Fruit fly (Drosophila melanogaster) whole organism, wandering third instar larva: ENCODE measurements around the gene heix.

ENCODE experiments used
- Abd-B ChIP-seq: fragments of >200 bp; optimal IDR thresholded peaks from 2 replicates; lab custom pipeline; 2017; ENCODE audit warnings: missing biosample characterization, missing genetic modification characterization
- CG32264 ChIP-seq: fragments of 200-800 bp; sonication (Bioruptor generic); optimal IDR thresholded peaks from 2 replicates; lab custom pipeline; 2016; ENCODE audit warnings: missing biosample characterization, missing genetic modification characterization
- CG9705 ChIP-seq: fragments of 200-800 bp; sonication (Bioruptor generic); optimal IDR thresholded peaks from 2 replicates; lab custom pipeline; 2018; ENCODE audit warnings: missing biosample characterization, mild to moderate bottlenecking, missing genetic modification characterization
- Dif ChIP-seq: fragments of 200-275, 200-300 bp; sonication (Bioruptor generic); optimal IDR thresholded peaks from 2 replicates; lab custom pipeline; 2018; ENCODE audit warnings: missing biosample characterization, missing genetic modification characterization; ENCODE audit not compliant: partially characterized antibody
- GATAd ChIP-seq: sonication (Bioruptor generic); optimal IDR thresholded peaks from 2 replicates; lab custom pipeline; 2016; ENCODE audit warnings: missing biosample characterization, missing genetic modification characterization
- HLH106 ChIP-seq: fragments of 200-800 bp; optimal IDR thresholded peaks from 3 replicates; lab custom pipeline; 2019; ENCODE audit warnings: missing biosample characterization, mild to moderate bottlenecking, missing genetic modification characterization, moderate library complexity
- Hnf4 ChIP-seq: fragments of 200-800 bp; sonication (Bioruptor generic); optimal IDR thresholded peaks from 2 replicates; lab custom pipeline; 2016; ENCODE audit warnings: missing biosample characterization, mild to moderate bottlenecking, missing genetic modification characterization
- Hr83 ChIP-seq: fragments of 200-300 bp; sonication (Bioruptor generic); optimal IDR thresholded peaks from 2 replicates; lab custom pipeline; 2016; ENCODE audit warnings: missing biosample characterization, mild to moderate bottlenecking, missing genetic modification characterization, moderate library complexity; ENCODE audit not compliant: poor library complexity, severe bottlenecking
- Jra ChIP-seq: sonication (Bioruptor generic); optimal IDR thresholded peaks from 2 replicates; lab custom pipeline; 2016; ENCODE audit warnings: missing biosample characterization, missing genetic modification characterization
- Mio ChIP-seq: sonication (Bioruptor generic); optimal IDR thresholded peaks from 2 replicates; lab custom pipeline; 2016; ENCODE audit warnings: missing biosample characterization, missing genetic modification characterization
- OdsH ChIP-seq: fragments of 200-800 bp; sonication (Bioruptor generic); optimal IDR thresholded peaks from 2 replicates; lab custom pipeline; 2016; ENCODE audit warnings: missing biosample characterization, mild to moderate bottlenecking, missing genetic modification characterization
- Rel ChIP-seq, 2 experiments: fragments of 200-800 bp; sonication (Bioruptor generic) in 1 of 2; optimal IDR thresholded peaks; 2 replicates in 1 of 2; 3 replicates in 1 of 2; lab custom pipeline; 2016 to 2019; ENCODE audit warnings: mild to moderate bottlenecking in 2 of 2, missing biosample characterization in 2 of 2, missing genetic modification characterization in 2 of 2, moderate library complexity in 1 of 2
- Sp1 ChIP-seq: fragments of 200-800 bp; sonication (Bioruptor generic); optimal IDR thresholded peaks from 3 replicates; lab custom pipeline; 2019; ENCODE audit warnings: missing biosample characterization, mild to moderate bottlenecking, missing genetic modification characterization, moderate library complexity
- Vsx2 ChIP-seq: fragments of 200-300, 225-300 bp; sonication (Bioruptor generic); optimal IDR thresholded peaks from 2 replicates; lab custom pipeline; 2018; ENCODE audit warnings: missing biosample characterization, missing genetic modification characterization; ENCODE audit not compliant: partially characterized antibody
- br ChIP-seq: fragments of 200-800 bp; sonication (Bioruptor generic); optimal IDR thresholded peaks from 2 replicates; lab custom pipeline; 2016; ENCODE audit warnings: missing biosample characterization, missing genetic modification characterization
- brk ChIP-seq: fragments of 200-800 bp; sonication (Bioruptor generic); optimal IDR thresholded peaks from 2 replicates; lab custom pipeline; 2016; ENCODE audit warnings: missing biosample characterization, mild to moderate bottlenecking, missing genetic modification characterization
- dl ChIP-seq, 2 experiments: fragments of 175-275, 200-275 bp in 1 of 2; fragments of 200-275 bp in 1 of 2; sonication (Bioruptor generic); optimal IDR thresholded peaks; lab custom pipeline; 2018; ENCODE audit warnings: mild to moderate bottlenecking in 2 of 2, missing biosample characterization in 2 of 2, missing genetic modification characterization in 2 of 2, moderate library complexity in 2 of 2; ENCODE audit not compliant: partially characterized antibody in 2 of 2, insufficient read depth in 1 of 2
- dsf ChIP-seq: sonication (Bioruptor generic); optimal IDR thresholded peaks from 2 replicates; lab custom pipeline; 2016; ENCODE audit warnings: missing biosample characterization, missing genetic modification characterization, borderline replicate concordance
- ey ChIP-seq: fragments of 200-800 bp; sonication (Bioruptor generic); optimal IDR thresholded peaks from 2 replicates; lab custom pipeline; 2016; ENCODE audit warnings: missing biosample characterization, missing genetic modification characterization
- foxo ChIP-seq, 2 experiments: fragments of 200-800 bp; sonication (Bioruptor generic); optimal IDR thresholded peaks; 2 replicates in 1 of 2; 3 replicates in 1 of 2; lab custom pipeline; 2016 to 2017; ENCODE audit warnings: missing biosample characterization in 2 of 2, missing genetic modification characterization in 2 of 2
- fru ChIP-seq: fragments of 200-800 bp; sonication (Bioruptor generic); optimal IDR thresholded peaks from 3 replicates; lab custom pipeline; 2016; ENCODE audit warnings: missing biosample characterization, mild to moderate bottlenecking, missing genetic modification characterization
- lola ChIP-seq: fragments of >200 bp; optimal IDR thresholded peaks from 2 replicates; lab custom pipeline; 2017; ENCODE audit warnings: missing biosample characterization, missing genetic modification characterization
- pan ChIP-seq: fragments of >200 bp; optimal IDR thresholded peaks from 2 replicates; lab custom pipeline; 2017
- psq ChIP-seq: fragments of 200-800 bp; sonication (Bioruptor generic); optimal IDR thresholded peaks from 3 replicates; lab custom pipeline; 2017; ENCODE audit warnings: missing biosample characterization, mild to moderate bottlenecking, missing genetic modification characterization, moderate library complexity
- rgr ChIP-seq: fragments of 200-800 bp; sonication (Bioruptor generic); optimal IDR thresholded peaks from 3 replicates; lab custom pipeline; 2016; ENCODE audit warnings: missing biosample characterization, mild to moderate bottlenecking, missing genetic modification characterization
- sage ChIP-seq: fragments of 200-800 bp; sonication (Bioruptor generic); optimal IDR thresholded peaks from 2 replicates; lab custom pipeline; 2016; ENCODE audit warnings: missing biosample characterization, mild to moderate bottlenecking, missing genetic modification characterization
- sv ChIP-seq: fragments of 200-800 bp; sonication (Bioruptor generic); optimal IDR thresholded peaks from 3 replicates; lab custom pipeline; 2016; ENCODE audit warnings: missing biosample characterization, missing genetic modification characterization
- tai ChIP-seq: sonication (Bioruptor generic); optimal IDR thresholded peaks from 2 replicates; lab custom pipeline; 2016; ENCODE audit warnings: missing biosample characterization, missing genetic modification characterization
- woc ChIP-seq: sonication (Bioruptor generic); optimal IDR thresholded peaks from 2 replicates; lab custom pipeline; 2016; ENCODE audit warnings: missing biosample characterization, mild to moderate bottlenecking, missing genetic modification characterization

Gene heix

dm6 chr2L:16299466-16300311 lies at the start of gene heix, which contains the start of gene CG17328:
TSS of gene heix (minus strand) at chr2L:16299858.
TSS of gene CG17328 (plus strand) at chr2L:16299943.
- TF ChIP-seq rgr (GFP tag; lab: Kevin White, UChicago) (peak; percentile 74), Sp1 (peak; percentile 74), woc (GFP tag; lab: Kevin White, UChicago) (peak; percentile 83), fru (GFP tag; lab: Kevin White, UChicago) (no peak), ey (GFP tag; lab: Kevin White, UChicago) (peak; percentile 66), HLH106 (tag; lab: Kevin White, UChicago) (peak; percentile 81), Vsx2 (GFP tag; lab: Kevin White, UChicago) (no peak), dl (GFP tag; optimal IDR thresholded peaks at IDR 0.05; lab: Kevin White, UChicago; ENCODE audit: insufficient read depth in 1 of 2, partially characterized antibody in 2 of 2) (no peak), dsf (peak; percentile 31), Jra (GFP tag; lab: Kevin White, UChicago) (peak; percentile 20), brk (GFP tag; lab: Kevin White, UChicago) (no peak), Hr83 (GFP tag; lab: Kevin White, UChicago) (no peak), Hnf4 (peak; percentile 67), Rel (GFP tag; optimal IDR thresholded peaks at IDR 0.05; lab: Kevin White, UChicago) (no peak), Rel (tag; optimal IDR thresholded peaks at IDR 0.05; lab: Kevin White, UChicago) (peak; percentile 19), Dif (GFP tag; lab: Kevin White, UChicago) (peak; percentile 6), Mio (GFP tag; lab: Kevin White, UChicago) (no peak), lola (GFP tag; lab: Kevin White, UChicago) (no peak), psq (GFP tag; lab: Kevin White, UChicago) (peak; percentile 59), OdsH (GFP tag; lab: Kevin White, UChicago) (peak; percentile 66), sv (GFP tag; lab: Kevin White, UChicago) (peak; percentile 66), CG9705 (GFP tag; lab: Kevin White, UChicago) (peak; percentile 69), foxo (GFP tag; optimal IDR thresholded peaks at IDR 0.05; lab: Kevin White, UChicago) (peak in 1 of 2 experiments; percentile 81)

dm6 chr2L:16342224-16342623 lies 42.6 kb upstream of the heix start, which contains the start of gene CG44405:
TSS of gene CG44405 (minus strand) at chr2L:16342324.
- TF ChIP-seq ey (GFP tag; lab: Kevin White, UChicago) (no peak), Jra (GFP tag; lab: Kevin White, UChicago) (no peak)

dm6 chr2L:16340268-16340667 lies 40.6 kb upstream of the heix start, which contains the start of gene CG42266:
TSS of gene CG42266 (minus strand) at chr2L:16340368.
- TF ChIP-seq Dif (GFP tag; lab: Kevin White, UChicago) (no peak), sage (GFP tag; lab: Kevin White, UChicago) (no peak), psq (GFP tag; lab: Kevin White, UChicago) (no peak), br (GFP tag; lab: Kevin White, UChicago) (no peak), lola (GFP tag; lab: Kevin White, UChicago) (no peak), tai (GFP tag; lab: Kevin White, UChicago) (no peak), Hnf4 (no peak), rgr (GFP tag; lab: Kevin White, UChicago) (no peak), Vsx2 (GFP tag; lab: Kevin White, UChicago) (no peak), foxo (GFP tag; optimal IDR thresholded peaks at IDR 0.05; lab: Kevin White, UChicago) (no peak), CG32264 (GFP tag; lab: Kevin White, UChicago) (no peak), GATAd (GFP tag; lab: Kevin White, UChicago) (no peak), Jra (GFP tag; lab: Kevin White, UChicago) (no peak), OdsH (GFP tag; lab: Kevin White, UChicago) (no peak), pan (no peak), sv (GFP tag; lab: Kevin White, UChicago) (no peak), Sp1 (no peak), dl (GFP tag; optimal IDR thresholded peaks at IDR 0.05; lab: Kevin White, UChicago; ENCODE audit: insufficient read depth in 1 of 2, partially characterized antibody in 2 of 2) (no peak), Hr83 (GFP tag; lab: Kevin White, UChicago) (no peak), Abd-B (GFP tag; lab: Kevin White, UChicago) (no peak)
